Worm (Caenorhabditis elegans): ENCODE results near the gene ttr-41.

DNA sequence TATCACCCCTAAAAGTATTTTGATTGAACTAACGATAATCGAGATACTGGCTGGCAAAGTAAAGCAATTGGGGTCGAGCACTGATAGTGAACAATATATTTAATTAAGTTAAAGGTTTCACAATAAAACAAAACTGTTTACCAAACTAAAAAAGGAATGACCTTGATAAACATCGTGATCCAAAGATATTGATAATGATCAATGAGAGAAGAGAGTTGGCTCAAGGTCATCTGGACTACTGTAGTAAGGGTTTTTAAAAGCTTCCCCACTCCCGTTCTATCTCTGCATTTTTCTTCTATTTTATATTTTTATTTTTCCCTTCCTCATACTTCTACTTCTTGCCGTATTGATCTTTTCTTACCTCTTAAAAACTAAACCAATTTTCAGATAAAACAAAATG lies 21.9 kb upstream of the ttr-41 start, which contains the start of gene F41C3.2:
- no peak for TF ChIP-seq efl-3 (GFP tag; optimal IDR thresholded peaks at IDR 0.05)
- no peak for TF ChIP-seq rnt-1 (tag; optimal IDR thresholded peaks at IDR 0.05)
- no peak for TF ChIP-seq unc-130 (tag; optimal IDR thresholded peaks at IDR 0.05)
- TF ChIP-seq lin-15B (tag; optimal IDR thresholded peaks at IDR 0.05): no peak
- no peak for TF ChIP-seq ceh-82 (tag; optimal IDR thresholded peaks at IDR 0.05)

All from whole organism, L1 larva.